Worm (Caenorhabditis elegans) whole organism, L1 larva: ENCODE measurements around the gene F35G12.5.
A peak's percentile ranks its signal among the peaks of the same experiment; 100 is the strongest.

Experiments
- C04F5.9 ChIP-seq: sonication (generic microtip); optimal IDR thresholded peaks from 2 replicates; lab custom pipeline; 2016; ENCODE audit warnings: missing genetic modification characterization, missing compliant biosample characterization
- Y116A8C.19 ChIP-seq: sonication (generic microtip); optimal IDR thresholded peaks from 2 replicates; lab custom pipeline; 2016; ENCODE audit warnings: missing compliant biosample characterization, missing genetic modification characterization, borderline replicate concordance
- aha-1 ChIP-seq: fragments of 150-350 bp; optimal IDR thresholded peaks from 2 replicates; lab custom pipeline; 2014; ENCODE audit warnings: missing biosample characterization, missing genetic modification characterization
- ceh-63 ChIP-seq: fragments of 200-800 bp; sonication (Bioruptor generic); optimal IDR thresholded peaks from 2 replicates; lab custom pipeline; 2018; ENCODE audit warnings: mild to moderate bottlenecking, missing genetic modification characterization, missing compliant biosample characterization
- ceh-82 ChIP-seq, 3 experiments: fragments of 150-350 bp in 1 of 3; sonication (generic microtip) in 2 of 3; optimal IDR thresholded peaks; 2 replicates each; lab custom pipeline; 2014 to 2017; ENCODE audit warnings: missing biosample characterization in 3 of 3, missing genetic modification characterization in 3 of 3
- dpl-1 ChIP-seq, 3 experiments: fragments of 150-350 bp in 2 of 3; sonication (generic microtip) in 1 of 3; optimal IDR thresholded peaks; 2 replicates each; lab custom pipeline; 2014 to 2017; ENCODE audit warnings: missing biosample characterization in 3 of 3, missing genetic modification characterization in 3 of 3, missing genetic modification reagents in 3 of 3
- efl-1 ChIP-seq, 4 experiments: fragments of 150-350 bp; optimal IDR thresholded peaks in 3 of 4; peaks in 1 of 4; 1 replicate in 1 of 4; 2 replicates in 3 of 4; lab custom pipeline; 2014; ENCODE audit warnings: missing biosample characterization in 2 of 4, missing genetic modification characterization in 2 of 4, missing genetic modification reagents in 2 of 4
- elt-3 ChIP-seq, 6 experiments: fragments of 150-350 bp in 1 of 6; sonication (generic microtip); optimal IDR thresholded peaks; 2 replicates each; lab custom pipeline; 2017 to 2018; ENCODE audit warnings: missing biosample characterization in 6 of 6, missing genetic modification characterization in 6 of 6, inconsistent platforms in 1 of 6
- fos-1 ChIP-seq: fragments of 150-350 bp; optimal IDR thresholded peaks from 2 replicates; lab custom pipeline; 2014; ENCODE audit warnings: missing biosample characterization, missing genetic modification characterization
- grh-1 ChIP-seq: fragments of 200-800 bp; sonication (Bioruptor generic); IDR thresholded peaks from 2 replicates; pipeline ENCODE4 v1.3.6; 2022; ENCODE audit warnings: missing genetic modification reagents, missing genetic modification characterization, missing compliant biosample characterization
- hlh-17 ChIP-seq: fragments of 200-800 bp; sonication (Bioruptor generic); optimal IDR thresholded peaks from 2 replicates; lab custom pipeline; 2018; ENCODE audit warnings: missing genetic modification characterization, mild to moderate bottlenecking, missing compliant biosample characterization, moderate library complexity, borderline replicate concordance
- hlh-4 ChIP-seq: sonication (generic microtip); optimal IDR thresholded peaks from 2 replicates; lab custom pipeline; 2016; ENCODE audit warnings: mild to moderate bottlenecking, missing genetic modification characterization, missing compliant biosample characterization
- lin-13 ChIP-seq: fragments of 150-350 bp; optimal IDR thresholded peaks from 2 replicates; lab custom pipeline; 2014; ENCODE audit warnings: missing biosample characterization, missing genetic modification reagents, missing genetic modification characterization
- lin-14 ChIP-seq: fragments of 200-800 bp; sonication (Bioruptor generic); optimal IDR thresholded peaks from 2 replicates; lab custom pipeline; 2018; ENCODE audit warnings: mild to moderate bottlenecking, missing genetic modification characterization, moderate library complexity, missing compliant biosample characterization
- lin-35 ChIP-seq, 2 experiments: fragments of 150-350 bp; optimal IDR thresholded peaks; 2 replicates each; lab custom pipeline; 2014; ENCODE audit warnings: missing biosample characterization in 2 of 2, missing genetic modification characterization in 2 of 2, missing genetic modification reagents in 2 of 2
- lsy-2 ChIP-seq, 2 experiments: fragments of 150-350 bp; optimal IDR thresholded peaks; 2 replicates each; lab custom pipeline; 2014; ENCODE audit warnings: missing biosample characterization in 2 of 2, missing genetic modification characterization in 2 of 2
- mab-9 ChIP-seq: fragments of 200-800 bp; sonication (Bioruptor generic); IDR thresholded peaks from 2 replicates; pipeline ENCODE4 v1.3.6; 2022; ENCODE audit warnings: missing genetic modification reagents, missing genetic modification characterization, missing compliant biosample characterization
- mep-1 ChIP-seq: fragments of 150-350 bp; optimal IDR thresholded peaks from 2 replicates; lab custom pipeline; 2014; ENCODE audit warnings: missing biosample characterization, missing genetic modification characterization
- nhr-47 ChIP-seq: sonication (generic microtip); optimal IDR thresholded peaks from 2 replicates; lab custom pipeline; 2016; ENCODE audit warnings: mild to moderate bottlenecking, missing genetic modification characterization, moderate library complexity, missing compliant biosample characterization
- nhr-71 ChIP-seq: sonication (generic microtip); optimal IDR thresholded peaks from 2 replicates; lab custom pipeline; 2016; ENCODE audit warnings: mild to moderate bottlenecking, missing genetic modification characterization, moderate library complexity, missing compliant biosample characterization
- nhr-77 ChIP-seq: fragments of 150-350 bp; optimal IDR thresholded peaks from 2 replicates; lab custom pipeline; 2014; ENCODE audit warnings: missing biosample characterization, missing genetic modification characterization
- nhr-84 ChIP-seq: sonication (generic microtip); optimal IDR thresholded peaks from 2 replicates; lab custom pipeline; 2017; ENCODE audit warnings: missing biosample characterization, missing genetic modification characterization
- nhr-85 ChIP-seq: sonication (generic microtip); peaks from one replicate; lab custom pipeline; 2016; ENCODE audit warnings: missing genetic modification characterization, inconsistent platforms, missing compliant biosample characterization
- nhr-90 ChIP-seq: sonication (generic microtip); optimal IDR thresholded peaks from 2 replicates; lab custom pipeline; 2016; ENCODE audit warnings: mild to moderate bottlenecking, missing genetic modification characterization, missing compliant biosample characterization; ENCODE audit not compliant: poor library complexity
- pag-3 ChIP-seq: sonication (generic microtip); optimal IDR thresholded peaks from 2 replicates; lab custom pipeline; 2017; ENCODE audit warnings: missing genetic modification characterization, mild to moderate bottlenecking, missing compliant biosample characterization, antibody characterized with exemption, borderline replicate concordance; ENCODE audit not compliant: insufficient read depth
- pax-3 ChIP-seq: fragments of 200-800 bp; sonication (Bioruptor generic); optimal IDR thresholded peaks from 2 replicates; lab custom pipeline; 2018; ENCODE audit warnings: mild to moderate bottlenecking, missing genetic modification characterization, moderate library complexity, missing compliant biosample characterization
- rnt-1 ChIP-seq: sonication (generic microtip); optimal IDR thresholded peaks from 2 replicates; lab custom pipeline; 2016; ENCODE audit warnings: mild to moderate bottlenecking, missing genetic modification characterization, moderate library complexity, missing compliant biosample characterization
- snpc-4 ChIP-seq: fragments of 150-350 bp; optimal IDR thresholded peaks from 2 replicates; lab custom pipeline; 2014; ENCODE audit warnings: missing biosample characterization, missing genetic modification characterization
- snu-23 ChIP-seq: sonication (generic microtip); optimal IDR thresholded peaks from 2 replicates; lab custom pipeline; 2016; ENCODE audit warnings: missing genetic modification characterization, missing compliant biosample characterization
- sup-37 ChIP-seq: fragments of 200-800 bp; sonication (Bioruptor generic); optimal IDR thresholded peaks from 2 replicates; lab custom pipeline; 2018; ENCODE audit warnings: mild to moderate bottlenecking, missing genetic modification characterization, missing compliant biosample characterization
- swsn-7 ChIP-seq: sonication (generic microtip); optimal IDR thresholded peaks from 2 replicates; lab custom pipeline; 2016; ENCODE audit warnings: missing genetic modification characterization, missing compliant biosample characterization
- tbx-2 ChIP-seq: sonication (generic microtip); optimal IDR thresholded peaks from 2 replicates; lab custom pipeline; 2016; ENCODE audit warnings: missing genetic modification characterization, missing compliant biosample characterization
- unc-130 ChIP-seq: fragments of 150-350 bp; optimal IDR thresholded peaks from 2 replicates; lab custom pipeline; 2017; ENCODE audit warnings: missing biosample characterization, missing genetic modification characterization, inconsistent platforms
- unc-62 ChIP-seq: fragments of 150-350 bp; optimal IDR thresholded peaks from 2 replicates; lab custom pipeline; 2014; ENCODE audit warnings: missing biosample characterization, missing genetic modification reagents, missing genetic modification characterization
- vab-15 ChIP-seq: sonication (generic microtip); optimal IDR thresholded peaks from 2 replicates; lab custom pipeline; 2017; ENCODE audit warnings: missing genotype, mild to moderate bottlenecking, missing genetic modification characterization, missing compliant biosample characterization
- zip-4 ChIP-seq: fragments of 200-800 bp; sonication (Bioruptor generic); optimal IDR thresholded peaks from 2 replicates; lab custom pipeline; 2018; ENCODE audit warnings: mild to moderate bottlenecking, missing genetic modification characterization, moderate library complexity, missing compliant biosample characterization
- ztf-4 ChIP-seq: fragments of 150-350 bp; optimal IDR thresholded peaks from 2 replicates; lab custom pipeline; 2014; ENCODE audit warnings: missing biosample characterization, missing genetic modification characterization

The F35G12.5 gene

DNA sequence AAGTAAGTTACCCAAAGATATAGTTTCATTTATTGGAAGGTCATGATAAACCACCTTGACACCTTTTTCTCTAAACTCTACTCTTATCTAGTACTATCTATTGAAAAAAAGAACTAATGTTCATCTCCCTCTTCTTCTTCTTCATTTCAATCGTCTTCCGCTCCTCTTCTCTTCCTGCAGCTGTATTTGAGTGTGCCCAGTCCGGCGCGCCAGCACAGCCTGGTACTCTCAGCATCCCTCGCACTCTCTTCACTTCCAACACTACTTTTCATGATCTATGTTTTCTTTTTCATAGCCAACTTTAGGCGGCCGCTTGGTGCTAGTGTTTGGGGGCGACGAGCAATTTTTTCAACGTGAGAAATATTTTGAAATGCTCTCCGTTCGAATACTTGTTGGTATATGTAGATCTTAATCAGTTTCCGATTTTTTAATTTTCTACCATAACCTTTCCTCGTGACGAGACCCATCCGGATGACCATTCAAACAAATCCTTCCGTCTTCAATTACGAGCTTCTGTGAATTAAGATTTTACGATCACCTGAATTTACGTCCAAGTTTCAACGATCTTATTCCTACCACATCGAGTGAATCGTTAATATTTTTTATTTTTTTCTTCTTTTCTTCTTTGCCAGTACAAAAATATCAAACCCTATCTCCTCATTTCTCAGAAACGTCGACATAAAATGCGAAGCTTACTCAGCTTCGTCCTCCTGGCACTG, 21.7 kb upstream of the F35G12.5 start, which contains the start of gene pan-1:
Gene pan-1, plus strand, starts transcription at position 669 of the 719 bp plus-strand sequence.
- no peak for TF ChIP-seq tbx-2 (tag; lab: Kevin White, UChicago)
- peak in 1 of 2 experiments; percentile 0 for TF ChIP-seq lin-35 (GFP tag; optimal IDR thresholded peaks at IDR 0.05; lab: Kevin White, UChicago)
- peak; percentile 39 for TF ChIP-seq nhr-71 (tag; lab: Kevin White, UChicago)
- no peak for TF ChIP-seq Y116A8C.19
- TF ChIP-seq hlh-17 (GFP tag; lab: Kevin White, UChicago) = no peak
- no peak for TF ChIP-seq sup-37 (GFP tag; lab: Kevin White, UChicago)
- TF ChIP-seq efl-1 (optimal IDR thresholded peaks at IDR 0.05; lab: Kevin White, UChicago) = peak; percentile 7 to 35
- no peak for TF ChIP-seq efl-1 (GFP tag; optimal IDR thresholded peaks at IDR 0.05 in 1 of 2; lab: Kevin White, UChicago)
- TF ChIP-seq nhr-84 (tag; lab: Kevin White, UChicago) = no peak
- TF ChIP-seq snpc-4 (tag; lab: Kevin White, UChicago) = peak; percentile 20
- TF ChIP-seq ceh-82 (tag; optimal IDR thresholded peaks at IDR 0.05; lab: Kevin White, UChicago) = peak in 1 of 3 experiments; percentile 0
- TF ChIP-seq mep-1 = peak; percentile 27
- TF ChIP-seq nhr-47 (tag; lab: Kevin White, UChicago) = peak; percentile 22
- peak; percentile 25 for TF ChIP-seq rnt-1 (tag; lab: Kevin White, UChicago)
- TF ChIP-seq hlh-4 (tag; lab: Kevin White, UChicago) = no peak
- peak; percentile 65 for TF ChIP-seq nhr-85 (tag; lab: Kevin White, UChicago)
- peak; percentile 74 for TF ChIP-seq ztf-4 (tag; lab: Kevin White, UChicago)
- peak; percentile 33 for TF ChIP-seq swsn-7 (tag; lab: Kevin White, UChicago)
- TF ChIP-seq pag-3 (tag; lab: Kevin White, UChicago) = no peak
- TF ChIP-seq unc-130 (tag; lab: Kevin White, UChicago) = no peak
- TF ChIP-seq dpl-1 (GFP tag; optimal IDR thresholded peaks at IDR 0.05; lab: Kevin White, UChicago) = peak in 1 of 3 experiments; percentile 18
- peak; percentile 82 for TF ChIP-seq lin-14 (GFP tag; lab: Kevin White, UChicago)
- TF ChIP-seq snu-23 = peak; percentile 42
- TF ChIP-seq vab-15 (tag; lab: Kevin White, UChicago) = no peak
- no peak for TF ChIP-seq C04F5.9 (tag; lab: Kevin White, UChicago)
- peak; percentile 21 to 46 for TF ChIP-seq lsy-2 (tag; optimal IDR thresholded peaks at IDR 0.05; lab: Kevin White, UChicago)
- no peak for TF ChIP-seq elt-3 (tag; optimal IDR thresholded peaks at IDR 0.05; lab: Kevin White, UChicago)

DNA sequence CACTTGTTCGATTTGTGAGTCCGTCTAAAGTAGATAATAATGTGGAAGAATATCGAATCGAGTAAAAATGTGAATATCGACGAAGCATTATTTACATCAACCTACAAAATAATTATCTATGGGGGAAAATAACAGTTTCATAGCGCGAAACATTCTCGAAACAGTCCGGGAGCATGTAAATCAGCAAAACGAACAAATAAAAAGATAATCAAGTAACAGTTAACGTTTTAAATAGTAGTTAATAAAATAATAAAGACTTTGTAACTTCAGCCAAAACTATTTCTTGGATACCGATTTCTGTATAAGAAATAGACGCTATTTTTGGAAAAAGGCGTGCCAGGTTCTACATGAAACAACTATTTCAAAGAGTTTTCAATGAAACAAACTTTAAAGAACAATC, 15.9 kb upstream of the F35G12.5 start, which contains the start of gene mlcd-1:
Gene mlcd-1, minus strand, starts transcription at position 101 of the 400 bp plus-strand sequence.
- TF ChIP-seq vab-15 (tag; lab: Kevin White, UChicago) (no peak), rnt-1 (tag; lab: Kevin White, UChicago) (no peak), mab-9 (GFP tag; lab: Robert Waterston, UW) (no peak), unc-62 (GFP tag; lab: Kevin White, UChicago) (no peak), nhr-77 (tag; lab: Kevin White, UChicago) (no peak), zip-4 (GFP tag; lab: Kevin White, UChicago) (no peak), fos-1 (tag; lab: Kevin White, UChicago) (no peak), nhr-90 (tag; lab: Kevin White, UChicago) (no peak), ceh-63 (no peak), tbx-2 (tag; lab: Kevin White, UChicago) (no peak), aha-1 (no peak), pax-3 (tag; lab: Kevin White, UChicago) (no peak), lin-13 (GFP tag; lab: Kevin White, UChicago) (no peak), snu-23 (no peak), lin-14 (GFP tag; lab: Kevin White, UChicago) (no peak), grh-1 (GFP tag; lab: Robert Waterston, UW) (no peak), sup-37 (GFP tag; lab: Kevin White, UChicago) (no peak)
- TF ChIP-seq, all 84 proteins: peak for 0
